Fruit fly (Drosophila melanogaster) whole organism, embryonic: ENCODE measurements around the gene glob2.

ENCODE experiments used
- Ptx1 ChIP-seq: fragments of 200-800 bp; sonication (Bioruptor generic); IDR thresholded peaks from 2 replicates; pipeline ENCODE4 v1.3.6; 2022; ENCODE audit warnings: missing biosample characterization, missing genetic modification characterization
- nmo ChIP-seq: fragments of 200-800 bp; sonication (Bioruptor generic); optimal IDR thresholded peaks from 2 replicates; lab custom pipeline; 2018; ENCODE audit warnings: missing biosample characterization, mild to moderate bottlenecking, missing genetic modification characterization, moderate library complexity
- wdn ChIP-seq: fragments of 200-800 bp; sonication (Bioruptor generic); IDR thresholded peaks from 2 replicates; pipeline ENCODE4 v1.3.6; 2022; ENCODE audit warnings: missing biosample characterization, missing genetic modification characterization

Gene glob2

dm6 chr3R:6560251-6560650, 48.5 kb downstream of the glob2 start, which contains the start of gene CG1137:
Gene CG1137 (minus strand): TSS chr3R:6560351.
- TF ChIP-seq wdn (no peak), nmo (no peak), Ptx1 (no peak)
